Fruit fly (Drosophila melanogaster) whole organism, prepupa: ENCODE results near the gene sba.
A peak's percentile ranks its signal among the peaks of the same experiment; 100 is the strongest.

Experiments
- Blimp-1 ChIP-seq: fragments of 200-800 bp; sonication (Bioruptor generic); optimal IDR thresholded peaks from 3 replicates; lab custom pipeline; 2017; ENCODE audit warnings: missing biosample characterization, missing genetic modification characterization, mild to moderate bottlenecking, moderate library complexity, missing genetic modification reagents
- CG10631 ChIP-seq: fragments of 200-800 bp; sonication (Bioruptor generic); optimal IDR thresholded peaks from 2 replicates; lab custom pipeline; 2016; ENCODE audit warnings: missing biosample characterization, missing genetic modification characterization
- CG10669 ChIP-seq: fragments of 200-800 bp; sonication (Bioruptor generic); optimal IDR thresholded peaks from 3 replicates; lab custom pipeline; 2018; ENCODE audit warnings: missing biosample characterization, mild to moderate bottlenecking, missing genetic modification characterization, moderate library complexity
- CG11294 ChIP-seq: fragments of 200-800 bp; sonication (Bioruptor generic); IDR thresholded peaks from 2 replicates; pipeline ENCODE4 v1.3.6; 2022; ENCODE audit warnings: missing biosample characterization, missing genetic modification characterization
- CG11762 ChIP-seq: fragments of 200-800 bp; sonication (Bioruptor generic); optimal IDR thresholded peaks from 3 replicates; lab custom pipeline; 2016; ENCODE audit warnings: missing biosample characterization, missing genetic modification characterization; ENCODE audit not compliant: insufficient read depth
- CG11902 ChIP-seq: fragments of 200-800 bp; sonication (Bioruptor generic); optimal IDR thresholded peaks from 3 replicates; lab custom pipeline; 2016; ENCODE audit warnings: missing biosample characterization, missing genetic modification characterization
- CG1621 ChIP-seq: fragments of 200-800 bp; sonication (Bioruptor generic); optimal IDR thresholded peaks from 3 replicates; lab custom pipeline; 2018; ENCODE audit warnings: missing biosample characterization, mild to moderate bottlenecking, missing genetic modification characterization
- CG3032 ChIP-seq: fragments of 200-800 bp; optimal IDR thresholded peaks from 2 replicates; lab custom pipeline; 2019; ENCODE audit warnings: missing biosample characterization, mild to moderate bottlenecking, missing genetic modification characterization, moderate library complexity
- CG31627 ChIP-seq: fragments of 200-800 bp; sonication (Bioruptor generic); optimal IDR thresholded peaks from 3 replicates; lab custom pipeline; 2016; ENCODE audit warnings: missing biosample characterization, missing genetic modification characterization
- CG32006 ChIP-seq: fragments of 200-800 bp; sonication (Bioruptor generic); optimal IDR thresholded peaks from 3 replicates; lab custom pipeline; 2017; ENCODE audit warnings: missing biosample characterization, mild to moderate bottlenecking, missing genetic modification characterization
- CG34406 ChIP-seq: fragments of 200-800 bp; sonication (Bioruptor generic); optimal IDR thresholded peaks from 3 replicates; lab custom pipeline; 2016; ENCODE audit warnings: missing biosample characterization, missing genetic modification characterization
- CG3919 ChIP-seq: fragments of 200-800 bp; sonication (Bioruptor generic); optimal IDR thresholded peaks from 3 replicates; lab custom pipeline; 2016; ENCODE audit warnings: missing biosample characterization, missing genetic modification characterization
- CG4318 ChIP-seq: fragments of 200-800 bp; sonication (Bioruptor generic); optimal IDR thresholded peaks from 3 replicates; lab custom pipeline; 2017; ENCODE audit warnings: missing biosample characterization, mild to moderate bottlenecking, missing genetic modification characterization
- CG6163 ChIP-seq: fragments of 200-800 bp; sonication (Bioruptor generic); IDR thresholded peaks from 3 replicates; pipeline ENCODE4 v1.3.6; 2022; ENCODE audit warnings: missing biosample characterization, missing genetic modification characterization
- CG6276 ChIP-seq: fragments of 200-800 bp; sonication (Bioruptor generic); optimal IDR thresholded peaks from 2 replicates; lab custom pipeline; 2017; ENCODE audit warnings: missing biosample characterization, mild to moderate bottlenecking, missing genetic modification characterization
- CG6792 ChIP-seq: fragments of 200-800 bp; sonication (Bioruptor generic); optimal IDR thresholded peaks from 3 replicates; lab custom pipeline; 2016; ENCODE audit warnings: missing biosample characterization, missing genetic modification characterization
- CG6808 ChIP-seq: fragments of 200-800 bp; sonication (Bioruptor generic); optimal IDR thresholded peaks from 3 replicates; lab custom pipeline; 2017; ENCODE audit warnings: missing biosample characterization, missing genetic modification characterization, mild to moderate bottlenecking, moderate library complexity, missing genetic modification reagents
- CG6854 ChIP-seq: fragments of 200-800 bp; sonication (Bioruptor generic); optimal IDR thresholded peaks from 2 replicates; lab custom pipeline; 2017; ENCODE audit warnings: missing biosample characterization, mild to moderate bottlenecking, missing genetic modification characterization
- CG7368 ChIP-seq: fragments of 200-800 bp; sonication (Bioruptor generic); optimal IDR thresholded peaks from 3 replicates; lab custom pipeline; 2016; ENCODE audit warnings: missing biosample characterization, missing genetic modification characterization
- CG8119 ChIP-seq: fragments of 200-800 bp; sonication (Bioruptor generic); IDR thresholded peaks from 3 replicates; pipeline ENCODE4 v1.3.6; 2022; ENCODE audit warnings: missing biosample characterization, missing genetic modification characterization
- CG8319 ChIP-seq: fragments of 200-800 bp; sonication (Bioruptor generic); optimal IDR thresholded peaks from 3 replicates; lab custom pipeline; 2016; ENCODE audit warnings: missing biosample characterization, missing genetic modification characterization
- CG8632 ChIP-seq: fragments of 200-800 bp; sonication (Bioruptor generic); optimal IDR thresholded peaks from 3 replicates; lab custom pipeline; 2016; ENCODE audit warnings: missing biosample characterization, missing genetic modification characterization
- CG9139 ChIP-seq: fragments of 200-800 bp; sonication (Bioruptor generic); optimal IDR thresholded peaks from 3 replicates; lab custom pipeline; 2017; ENCODE audit warnings: missing biosample characterization, mild to moderate bottlenecking, missing genetic modification characterization
- Eip93F ChIP-seq: fragments of 200-800 bp; sonication (Bioruptor generic); optimal IDR thresholded peaks from 2 replicates; lab custom pipeline; 2016; ENCODE audit warnings: missing biosample characterization, mild to moderate bottlenecking, missing genetic modification characterization
- Ets21C ChIP-seq: fragments of 200-800 bp; sonication (Bioruptor generic); optimal IDR thresholded peaks from 3 replicates; lab custom pipeline; 2016; ENCODE audit warnings: missing biosample characterization, missing genetic modification characterization
- Ets96B ChIP-seq: fragments of 200-800 bp; optimal IDR thresholded peaks from 2 replicates; lab custom pipeline; 2019; ENCODE audit warnings: missing biosample characterization, mild to moderate bottlenecking, missing genetic modification characterization, moderate library complexity
- Hr38 ChIP-seq: sonication (Bioruptor generic); optimal IDR thresholded peaks from 2 replicates; lab custom pipeline; 2016; ENCODE audit warnings: missing biosample characterization, missing genetic modification characterization
- Hr39 ChIP-seq: fragments of 200-800 bp; sonication (Bioruptor generic); optimal IDR thresholded peaks from 2 replicates; lab custom pipeline; 2016; ENCODE audit warnings: missing biosample characterization, missing genetic modification characterization
- Lpt ChIP-seq: fragments of 200-800 bp; sonication (Bioruptor generic); optimal IDR thresholded peaks from 3 replicates; lab custom pipeline; 2016; ENCODE audit warnings: missing biosample characterization, missing genetic modification characterization
- Met ChIP-seq: fragments of 200-800 bp; sonication (Bioruptor generic); optimal IDR thresholded peaks from 3 replicates; lab custom pipeline; 2016; ENCODE audit warnings: missing biosample characterization, missing genetic modification characterization
- OdsH ChIP-seq: fragments of 200-800 bp; sonication (Bioruptor generic); optimal IDR thresholded peaks from 3 replicates; lab custom pipeline; 2016; ENCODE audit warnings: missing biosample characterization, missing genetic modification characterization
- Smox ChIP-seq: fragments of 200-800 bp; sonication (Bioruptor generic); optimal IDR thresholded peaks from 3 replicates; lab custom pipeline; 2016; ENCODE audit warnings: missing biosample characterization, missing genetic modification characterization
- Sox102F ChIP-seq: fragments of 200-800 bp; sonication (Bioruptor generic); optimal IDR thresholded peaks from 2 replicates; lab custom pipeline; 2016; ENCODE audit warnings: missing biosample characterization, mild to moderate bottlenecking, missing genetic modification characterization
- Sox14 ChIP-seq: fragments of 200-800 bp; sonication (Bioruptor generic); optimal IDR thresholded peaks from 3 replicates; lab custom pipeline; 2016; ENCODE audit warnings: missing biosample characterization, missing genetic modification characterization
- Sox15 ChIP-seq: fragments of 200-800 bp; sonication (Bioruptor generic); optimal IDR thresholded peaks from 3 replicates; lab custom pipeline; 2016; ENCODE audit warnings: missing biosample characterization, missing genetic modification characterization
- achi ChIP-seq: fragments of 200-800 bp; sonication (Bioruptor generic); optimal IDR thresholded peaks from 3 replicates; lab custom pipeline; 2016; ENCODE audit warnings: missing biosample characterization, missing genetic modification characterization
- acj6 ChIP-seq: fragments of 200-800 bp; sonication (Bioruptor generic); optimal IDR thresholded peaks from 3 replicates; lab custom pipeline; 2016; ENCODE audit warnings: missing biosample characterization, missing genetic modification characterization
- cyc ChIP-seq: fragments of 200-800 bp; sonication (Bioruptor generic); optimal IDR thresholded peaks from 3 replicates; lab custom pipeline; 2016; ENCODE audit warnings: missing biosample characterization, missing genetic modification characterization
- dac ChIP-seq: fragments of 200-800 bp; sonication (Bioruptor generic); optimal IDR thresholded peaks from 2 replicates; lab custom pipeline; 2017; ENCODE audit warnings: missing biosample characterization, mild to moderate bottlenecking, missing genetic modification characterization
- dsx ChIP-seq: fragments of 200-800 bp; optimal IDR thresholded peaks from 3 replicates; lab custom pipeline; 2019; ENCODE audit warnings: missing biosample characterization, mild to moderate bottlenecking, missing genetic modification characterization, moderate library complexity; ENCODE audit not compliant: poor library complexity, severe bottlenecking
- eg ChIP-seq: fragments of 200-800 bp; sonication (Bioruptor generic); IDR thresholded peaks from 3 replicates; pipeline ENCODE4 v1.3.6; 2022; ENCODE audit warnings: missing biosample characterization, missing genetic modification characterization
- fd85E ChIP-seq: fragments of 200-800 bp; sonication (Bioruptor generic); optimal IDR thresholded peaks from 3 replicates; lab custom pipeline; 2016; ENCODE audit warnings: missing biosample characterization, missing genetic modification characterization
- fkh ChIP-seq: fragments of 200-800 bp; sonication (Bioruptor generic); optimal IDR thresholded peaks from 3 replicates; lab custom pipeline; 2017; ENCODE audit warnings: missing biosample characterization, mild to moderate bottlenecking, missing genetic modification characterization, moderate library complexity
- lz ChIP-seq: fragments of 200-800 bp; sonication (Bioruptor generic); optimal IDR thresholded peaks from 3 replicates; lab custom pipeline; 2016; ENCODE audit warnings: missing biosample characterization, missing genetic modification characterization
- net ChIP-seq: fragments of 200-800 bp; sonication (Bioruptor generic); optimal IDR thresholded peaks from 3 replicates; lab custom pipeline; 2016; ENCODE audit warnings: missing biosample characterization, missing genetic modification characterization
- pdm3 ChIP-seq: fragments of 200-800 bp; sonication (Bioruptor generic); optimal IDR thresholded peaks from 3 replicates; lab custom pipeline; 2016; ENCODE audit warnings: missing biosample characterization, missing genetic modification characterization
- salr ChIP-seq, 2 experiments: fragments of 200-800 bp; sonication (Bioruptor generic); optimal IDR thresholded peaks; 3 replicates each; lab custom pipeline; 2016 to 2018; ENCODE audit warnings: missing biosample characterization in 2 of 2, missing genetic modification characterization in 2 of 2, mild to moderate bottlenecking in 1 of 2
- spab ChIP-seq: fragments of 200-800 bp; sonication (Bioruptor generic); optimal IDR thresholded peaks from 2 replicates; lab custom pipeline; 2017; ENCODE audit warnings: missing biosample characterization, mild to moderate bottlenecking, missing genetic modification characterization, missing genetic modification reagents
- ss ChIP-seq, 2 experiments: fragments of 200-800 bp; sonication (Bioruptor generic); optimal IDR thresholded peaks; 2 replicates in 1 of 2; 3 replicates in 1 of 2; lab custom pipeline; 2017 to 2018; ENCODE audit warnings: mild to moderate bottlenecking in 2 of 2, missing biosample characterization in 2 of 2, missing genetic modification characterization in 2 of 2, moderate library complexity in 1 of 2
- svp ChIP-seq: fragments of 200-800 bp; sonication (Bioruptor generic); peaks from one replicate; lab custom pipeline; 2016; ENCODE audit warnings: missing biosample characterization, missing genetic modification characterization
- topi ChIP-seq: fragments of 200-800 bp; sonication (Bioruptor generic); optimal IDR thresholded peaks from 3 replicates; lab custom pipeline; 2016; ENCODE audit warnings: missing biosample characterization, missing genetic modification characterization
- vri ChIP-seq: fragments of 200-800 bp; sonication (Bioruptor generic); optimal IDR thresholded peaks from 3 replicates; lab custom pipeline; 2016; ENCODE audit warnings: missing biosample characterization, mild to moderate bottlenecking, missing genetic modification characterization

sba gene

dm6 chr3R:23915967-23916366, 6.8 kb downstream of the sba start:
- TF ChIP-seq CG31627 (GFP tag; lab: Kevin White, UChicago) (peak; percentile 87), spab (GFP tag; lab: Kevin White, UChicago) (peak; percentile 88), Hr39 (peak; percentile 89), Smox (GFP tag; lab: Kevin White, UChicago) (peak; percentile 86), Blimp-1 (GFP tag; lab: Kevin White, UChicago) (peak; percentile 55), Ets21C (GFP tag; lab: Kevin White, UChicago) (peak; percentile 79), CG6808 (peak; percentile 89), CG9139 (GFP tag; lab: Kevin White, UChicago) (peak; percentile 70), fd85E (GFP tag; lab: Kevin White, UChicago) (peak; percentile 47), OdsH (GFP tag; lab: Kevin White, UChicago) (peak; percentile 87), CG10669 (GFP tag; lab: Kevin White, UChicago) (peak; percentile 93), ss (GFP tag; optimal IDR thresholded peaks at IDR 0.05; lab: Kevin White, UChicago) (peak; percentile 86 to 92), CG11294 (GFP tag; lab: Robert Waterston, UW) (no peak), acj6 (GFP tag; lab: Kevin White, UChicago) (peak; percentile 92), CG3919 (GFP tag; lab: Kevin White, UChicago) (peak; percentile 90), CG1621 (tag; lab: Kevin White, UChicago) (peak; percentile 90), cyc (GFP tag; lab: Kevin White, UChicago) (peak; percentile 88), CG11762 (GFP tag; lab: Kevin White, UChicago) (peak; percentile 74), svp (peak; percentile 94), dac (peak; percentile 36), Sox14 (GFP tag; lab: Kevin White, UChicago) (peak; percentile 90), CG6854 (peak; percentile 50), Ets96B (tag; lab: Kevin White, UChicago) (peak; percentile 91), CG6276 (peak; percentile 27), CG11902 (GFP tag; lab: Kevin White, UChicago) (peak; percentile 77), CG7368 (GFP tag; lab: Kevin White, UChicago) (peak; percentile 81), CG34406 (GFP tag; lab: Kevin White, UChicago) (peak; percentile 86), vri (GFP tag; lab: Kevin White, UChicago) (peak; percentile 71), dsx (peak; percentile 85), CG8119 (GFP tag; lab: Robert Waterston, UW) (peak; percentile 76), Hr38 (no peak), Met (GFP tag; lab: Kevin White, UChicago) (peak; percentile 93), eg (peak; percentile 50; the same call in 2 of the 3 replicates), CG8319 (peak; percentile 80), achi (GFP tag; lab: Kevin White, UChicago) (peak; percentile 84), net (GFP tag; lab: Kevin White, UChicago) (peak; percentile 85), CG4318 (GFP tag; lab: Kevin White, UChicago) (peak; percentile 48), Sox102F (peak; percentile 91), CG10631 (peak; percentile 89), CG6792 (peak; percentile 90), lz (GFP tag; lab: Kevin White, UChicago) (peak; percentile 90), CG6163 (GFP tag; lab: Robert Waterston, UW) (peak; percentile 89), topi (GFP tag; lab: Kevin White, UChicago) (peak; percentile 91), CG8632 (GFP tag; lab: Kevin White, UChicago) (peak; percentile 82), CG32006 (GFP tag; lab: Kevin White, UChicago) (peak; percentile 77), Sox15 (GFP tag; lab: Kevin White, UChicago) (peak; percentile 80), pdm3 (peak; percentile 88), salr (GFP tag; optimal IDR thresholded peaks at IDR 0.05; lab: Kevin White, UChicago) (peak; percentile 78 to 83), Eip93F (peak; percentile 44), fkh (GFP tag; lab: Kevin White, UChicago) (no peak), CG3032 (peak; percentile 89), Lpt (GFP tag; lab: Kevin White, UChicago) (peak; percentile 67)
